Comparison of ENCODE assay signal across 1 fruit fly cellular context in the genomic region with DNA sequence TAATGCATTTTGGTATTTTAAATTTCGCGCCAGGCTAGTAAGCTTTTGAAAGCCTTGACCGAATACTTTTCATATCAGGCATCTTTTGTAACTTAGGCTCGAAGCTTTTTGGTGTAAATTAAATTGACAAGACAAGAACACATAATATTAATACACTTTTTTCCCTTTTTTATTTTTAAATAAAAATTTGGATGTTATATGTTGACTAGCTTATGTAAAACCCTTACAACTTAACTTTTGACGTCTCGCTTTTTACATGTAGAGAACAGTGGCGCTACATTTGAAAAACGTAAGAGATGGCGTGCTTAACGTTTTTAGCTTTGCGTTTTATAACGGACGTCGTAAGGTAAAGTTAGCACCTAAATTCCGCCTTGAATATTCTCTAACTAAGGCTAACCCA.
TF ChIP-seq lines count a peak whose summit lies in the region.

No protein-coding gene starts in this region.

TF ChIP-seq in whole organism, embryonic, 481 proteins besides CTCF, POLR2A, EP300 and RAD21 (continued from another document and continues in another):
- TF ChIP-seq CG33213 (GFP tag; optimal IDR thresholded peaks at IDR 0.05; lab: Kevin White, UChicago) = no peak
- TF ChIP-seq fd3F (GFP tag; optimal IDR thresholded peaks at IDR 0.05; lab: Kevin White, UChicago) = no peak
- peak; percentile 94 for TF ChIP-seq Myb (GFP tag; optimal IDR thresholded peaks at IDR 0.05; lab: Kevin White, UChicago)
- no peak for TF ChIP-seq CG10462 (GFP tag; optimal IDR thresholded peaks at IDR 0.05; lab: Kevin White, UChicago)
- no peak for TF ChIP-seq Sox100B (GFP tag; optimal IDR thresholded peaks at IDR 0.05; lab: Kevin White, UChicago)
- no peak for TF ChIP-seq CG11723 (GFP tag; optimal IDR thresholded peaks at IDR 0.05; lab: Kevin White, UChicago)
- TF ChIP-seq CG11560 (tag; IDR thresholded peaks at IDR 0.05; lab: Robert Waterston, UW) = peak; percentile 16; the same call in 1 of the 3 replicates
- no peak for TF ChIP-seq pum (GFP tag; optimal IDR thresholded peaks at IDR 0.05; lab: Kevin White, UChicago)
- TF ChIP-seq CG5180 (GFP tag; optimal IDR thresholded peaks at IDR 0.05; lab: Kevin White, UChicago) = no peak
- TF ChIP-seq scrt (GFP tag; optimal IDR thresholded peaks at IDR 0.05; lab: Kevin White, UChicago) = no peak
- no peak for TF ChIP-seq cg (GFP tag; optimal IDR thresholded peaks at IDR 0.05; lab: Kevin White, UChicago)
- TF ChIP-seq CG6854 (GFP tag; optimal IDR thresholded peaks at IDR 0.05; lab: Kevin White, UChicago) = no peak
- no peak for TF ChIP-seq fd96Cb (tag; optimal IDR thresholded peaks at IDR 0.05; lab: Kevin White, UChicago)
- no peak for TF ChIP-seq tin (GFP tag; optimal IDR thresholded peaks at IDR 0.05; lab: Kevin White, UChicago)
- no peak for TF ChIP-seq CG34376 (GFP tag; optimal IDR thresholded peaks at IDR 0.05; lab: Kevin White, UChicago)
- no peak for TF ChIP-seq hb (GFP tag; IDR thresholded peaks at IDR 0.05; lab: Robert Waterston, UW; ENCODE audit: partially characterized antibody)
- peak; percentile 36 for TF ChIP-seq Xbp1 (GFP tag; optimal IDR thresholded peaks at IDR 0.05; lab: Kevin White, UChicago)
- TF ChIP-seq sisA (GFP tag; IDR thresholded peaks at IDR 0.05; lab: Robert Waterston, UW) = no peak
- no peak for TF ChIP-seq lbe (GFP tag; optimal IDR thresholded peaks at IDR 0.05; lab: Kevin White, UChicago)
- no peak for TF ChIP-seq Hr78 (GFP tag; optimal IDR thresholded peaks at IDR 0.05; lab: Kevin White, UChicago)
- TF ChIP-seq CG15696 (tag; optimal IDR thresholded peaks at IDR 0.05; lab: Kevin White, UChicago) = no peak
- no peak for TF ChIP-seq esg (GFP tag; conservative IDR thresholded peaks at IDR 0.05; lab: Robert Waterston, UW)
- TF ChIP-seq gsb-n (tag; optimal IDR thresholded peaks at IDR 0.05; lab: Kevin White, UChicago) = no peak
- no peak for TF ChIP-seq gcm2 (GFP tag; optimal IDR thresholded peaks at IDR 0.05; lab: Kevin White, UChicago)
- no peak for TF ChIP-seq CG10543 (GFP tag; optimal IDR thresholded peaks at IDR 0.05; lab: Kevin White, UChicago)
- no peak for TF ChIP-seq CG10209 (GFP tag; optimal IDR thresholded peaks at IDR 0.05; lab: Kevin White, UChicago)
- TF ChIP-seq cwo (GFP tag; optimal IDR thresholded peaks at IDR 0.05; lab: Kevin White, UChicago) = no peak
- TF ChIP-seq NfI (GFP tag; optimal IDR thresholded peaks at IDR 0.05; lab: Kevin White, UChicago) = peak; percentile 21
- no peak for TF ChIP-seq az2 (GFP tag; optimal IDR thresholded peaks at IDR 0.05; lab: Kevin White, UChicago)
- no peak for TF ChIP-seq Drgx (GFP tag; IDR thresholded peaks at IDR 0.05; lab: Robert Waterston, UW)
- no peak for TF ChIP-seq Dad (GFP tag; optimal IDR thresholded peaks at IDR 0.05; lab: Kevin White, UChicago)
- TF ChIP-seq mam (GFP tag; optimal IDR thresholded peaks at IDR 0.05; lab: Kevin White, UChicago) = no peak
- TF ChIP-seq hkb (optimal IDR thresholded peaks at IDR 0.05; lab: Kevin White, UChicago) = no peak
- TF ChIP-seq hkb (GFP tag; IDR thresholded peaks at IDR 0.05; lab: Robert Waterston, UW) = no peak
- peak; percentile 10 for TF ChIP-seq pzg (GFP tag; optimal IDR thresholded peaks at IDR 0.05; lab: Kevin White, UChicago)
- TF ChIP-seq Dek (tag; optimal IDR thresholded peaks at IDR 0.05; lab: Kevin White, UChicago) = no peak
- no peak for TF ChIP-seq Elba2 (GFP tag; optimal IDR thresholded peaks at IDR 0.05; lab: Kevin White, UChicago)
- no peak for TF ChIP-seq CG7963 (GFP tag; IDR thresholded peaks at IDR 0.05; lab: Robert Waterston, UW; ENCODE audit: partially characterized antibody)
- TF ChIP-seq CG5953 (GFP tag; IDR thresholded peaks at IDR 0.05; lab: Robert Waterston, UW) = no peak
- TF ChIP-seq wdn (GFP tag; IDR thresholded peaks at IDR 0.05; lab: Robert Waterston, UW) = no peak
- peak; percentile 54 for TF ChIP-seq nmo (GFP tag; optimal IDR thresholded peaks at IDR 0.05; lab: Kevin White, UChicago)
- TF ChIP-seq CG1529 (GFP tag; optimal IDR thresholded peaks at IDR 0.05; lab: Kevin White, UChicago) = no peak
- no peak for TF ChIP-seq CG12659 (GFP tag; optimal IDR thresholded peaks at IDR 0.05; lab: Kevin White, UChicago)
- TF ChIP-seq CG18262 (tag; optimal IDR thresholded peaks at IDR 0.05; lab: Kevin White, UChicago) = no peak
- TF ChIP-seq CG14441 (GFP tag; IDR thresholded peaks at IDR 0.05; lab: Robert Waterston, UW) = no peak
- TF ChIP-seq HLH4C (GFP tag; IDR thresholded peaks at IDR 0.05; lab: Robert Waterston, UW; ENCODE audit: partially characterized antibody) = no peak
- TF ChIP-seq nerfin-2 (GFP tag; IDR thresholded peaks at IDR 0.05; lab: Robert Waterston, UW; ENCODE audit: partially characterized antibody) = no peak
- no peak for TF ChIP-seq bowl (GFP tag; IDR thresholded peaks at IDR 0.05; lab: Robert Waterston, UW)
- no peak for TF ChIP-seq zfh1 (GFP tag; IDR thresholded peaks at IDR 0.05; lab: Robert Waterston, UW)
- no peak for TF ChIP-seq CG12744 (GFP tag; optimal IDR thresholded peaks at IDR 0.05; lab: Kevin White, UChicago)
- no peak for TF ChIP-seq bbx (GFP tag; IDR thresholded peaks at IDR 0.05; lab: Robert Waterston, UW; ENCODE audit: partially characterized antibody)
- TF ChIP-seq NK7.1 (GFP tag; optimal IDR thresholded peaks at IDR 0.05; lab: Kevin White, UChicago) = no peak
- no peak for TF ChIP-seq CG12219 (GFP tag; optimal IDR thresholded peaks at IDR 0.05; lab: Kevin White, UChicago)
- TF ChIP-seq sc (optimal IDR thresholded peaks at IDR 0.05; lab: Kevin White, UChicago) = no peak
- TF ChIP-seq sc (GFP tag; optimal IDR thresholded peaks at IDR 0.05; lab: Kevin White, UChicago) = no peak
- no peak for TF ChIP-seq CG3726 (GFP tag; IDR thresholded peaks at IDR 0.05; lab: Robert Waterston, UW)
- no peak for TF ChIP-seq oc (tag; optimal IDR thresholded peaks at IDR 0.05; lab: Kevin White, UChicago)
- peak; percentile 29; the same call in 1 of the 2 replicates for TF ChIP-seq sob (GFP tag; IDR thresholded peaks at IDR 0.05; lab: Robert Waterston, UW)
- TF ChIP-seq btn (GFP tag; optimal IDR thresholded peaks at IDR 0.05; lab: Kevin White, UChicago) = no peak
- TF ChIP-seq ac (GFP tag; optimal IDR thresholded peaks at IDR 0.05; lab: Kevin White, UChicago) = no peak
- TF ChIP-seq CG11695 (GFP tag; IDR thresholded peaks at IDR 0.05; lab: Robert Waterston, UW) = no peak
- TF ChIP-seq CG1602 (GFP tag; optimal IDR thresholded peaks at IDR 0.05; lab: Kevin White, UChicago) = no peak
- TF ChIP-seq CG3065 (GFP tag; optimal IDR thresholded peaks at IDR 0.05; lab: Kevin White, UChicago) = no peak
- no peak for TF ChIP-seq CG4424 (GFP tag; optimal IDR thresholded peaks at IDR 0.05; lab: Kevin White, UChicago)
- TF ChIP-seq CG11456 (GFP tag; IDR thresholded peaks at IDR 0.05; lab: Robert Waterston, UW) = peak; percentile 65; the same call in 1 of the 3 replicates
- peak; percentile 30 for TF ChIP-seq CG7839 (tag; optimal IDR thresholded peaks at IDR 0.05; lab: Kevin White, UChicago)
- TF ChIP-seq CG8281 (tag; optimal IDR thresholded peaks at IDR 0.05; lab: Kevin White, UChicago) = no peak
- no peak for TF ChIP-seq CG8765 (GFP tag; IDR thresholded peaks at IDR 0.05; lab: Robert Waterston, UW)
- peak; percentile 97 for TF ChIP-seq CG18011 (GFP tag; optimal IDR thresholded peaks at IDR 0.05; lab: Kevin White, UChicago)
- no peak for TF ChIP-seq CG2202 (tag; optimal IDR thresholded peaks at IDR 0.05; lab: Kevin White, UChicago)
- no peak for TF ChIP-seq chn (GFP tag; optimal IDR thresholded peaks at IDR 0.05; lab: Kevin White, UChicago)
- no peak for TF ChIP-seq CG7928 (GFP tag; optimal IDR thresholded peaks at IDR 0.05; lab: Kevin White, UChicago)
- TF ChIP-seq CG13624 (GFP tag; optimal IDR thresholded peaks at IDR 0.05; lab: Kevin White, UChicago) = peak; percentile 15
- no peak for TF ChIP-seq abd-A (tag; optimal IDR thresholded peaks at IDR 0.05; lab: Kevin White, UChicago)
- TF ChIP-seq ATbp (GFP tag; optimal IDR thresholded peaks at IDR 0.05; lab: Kevin White, UChicago) = no peak
- 0 out of 3 replicates have a peak, but pooled peaks have one; percentile 13 for TF ChIP-seq vnd (GFP tag; IDR thresholded peaks at IDR 0.05; lab: Robert Waterston, UW; ENCODE audit: partially characterized antibody)
- no peak for TF ChIP-seq Oaz (GFP tag; IDR thresholded peaks at IDR 0.05; lab: Robert Waterston, UW)
- TF ChIP-seq otp (GFP tag; IDR thresholded peaks at IDR 0.05; lab: Robert Waterston, UW) = no peak
- no peak for TF ChIP-seq CG30020 (tag; optimal IDR thresholded peaks at IDR 0.05; lab: Kevin White, UChicago)
- TF ChIP-seq sim (GFP tag; IDR thresholded peaks at IDR 0.05; lab: Robert Waterston, UW) = no peak
- TF ChIP-seq gem (tag; optimal IDR thresholded peaks at IDR 0.05; lab: Kevin White, UChicago) = peak; percentile 27
- TF ChIP-seq unpg (GFP tag; optimal IDR thresholded peaks at IDR 0.05; lab: Kevin White, UChicago) = no peak
- no peak for TF ChIP-seq Pdp1 (GFP tag; optimal IDR thresholded peaks at IDR 0.05; lab: Kevin White, UChicago)
- no peak for TF ChIP-seq CG17612 (GFP tag; IDR thresholded peaks at IDR 0.05; lab: Robert Waterston, UW)
- TF ChIP-seq CG10366 (GFP tag; IDR thresholded peaks at IDR 0.05; lab: Robert Waterston, UW) = no peak
- TF ChIP-seq disco-r (GFP tag; optimal IDR thresholded peaks at IDR 0.05; lab: Kevin White, UChicago) = no peak
- TF ChIP-seq E2f2 (GFP tag; IDR thresholded peaks at IDR 0.05; lab: Robert Waterston, UW) = peak; percentile 91
- no peak for TF ChIP-seq Dip3 (GFP tag; optimal IDR thresholded peaks at IDR 0.05; lab: Kevin White, UChicago)
- no peak for TF ChIP-seq cad (GFP tag; optimal IDR thresholded peaks at IDR 0.05; lab: Kevin White, UChicago)
- no peak for TF ChIP-seq kay (GFP tag; optimal IDR thresholded peaks at IDR 0.05; lab: Kevin White, UChicago)
- TF ChIP-seq ci (GFP tag; IDR thresholded peaks at IDR 0.05; lab: Robert Waterston, UW) = no peak
- no peak for TF ChIP-seq CG14860 (GFP tag; IDR thresholded peaks at IDR 0.05; lab: Robert Waterston, UW; ENCODE audit: partially characterized antibody)
- no peak for TF ChIP-seq ase (GFP tag; IDR thresholded peaks at IDR 0.05; lab: Robert Waterston, UW)
- no peak for TF ChIP-seq CG2712 (tag; optimal IDR thresholded peaks at IDR 0.05; lab: Kevin White, UChicago)
- TF ChIP-seq Blimp-1 (GFP tag; optimal IDR thresholded peaks at IDR 0.05; lab: Kevin White, UChicago) = no peak
- no peak for TF ChIP-seq Ptx1 (GFP tag; IDR thresholded peaks at IDR 0.05; lab: Robert Waterston, UW)
- no peak for TF ChIP-seq trh (GFP tag; optimal IDR thresholded peaks at IDR 0.05; lab: Kevin White, UChicago)
- peak; percentile 31; the same call in 1 of the 2 replicates for TF ChIP-seq CG32532 (GFP tag; IDR thresholded peaks at IDR 0.05; lab: Robert Waterston, UW)
- TF ChIP-seq Mes4 (GFP tag; optimal IDR thresholded peaks at IDR 0.05; lab: Kevin White, UChicago) = no peak
- TF ChIP-seq Meics (GFP tag; optimal IDR thresholded peaks at IDR 0.05; lab: Kevin White, UChicago) = no peak
- TF ChIP-seq psq (GFP tag; optimal IDR thresholded peaks at IDR 0.05; lab: Kevin White, UChicago) = no peak
- no peak for TF ChIP-seq CG6765 (GFP tag; optimal IDR thresholded peaks at IDR 0.05; lab: Kevin White, UChicago)
- TF ChIP-seq gro (GFP tag; optimal IDR thresholded peaks at IDR 0.05; lab: Kevin White, UChicago) = peak; percentile 27
- no peak for TF ChIP-seq CG8478 (optimal IDR thresholded peaks at IDR 0.05; lab: Kevin White, UChicago)
- no peak for TF ChIP-seq CG12071 (GFP tag; optimal IDR thresholded peaks at IDR 0.05; lab: Kevin White, UChicago)
- TF ChIP-seq CG10959 (GFP tag; IDR thresholded peaks at IDR 0.05; lab: Robert Waterston, UW) = no peak
- TF ChIP-seq CG14050 (GFP tag; IDR thresholded peaks at IDR 0.05; lab: Robert Waterston, UW) = no peak
- TF ChIP-seq lov (optimal IDR thresholded peaks at IDR 0.05; lab: Kevin White, UChicago) = no peak
- no peak for TF ChIP-seq lov (GFP tag; IDR thresholded peaks at IDR 0.05; lab: Robert Waterston, UW)
- no peak for TF ChIP-seq HLHmδ (GFP tag; optimal IDR thresholded peaks at IDR 0.05; lab: Kevin White, UChicago)
- TF ChIP-seq CG16863 (GFP tag; optimal IDR thresholded peaks at IDR 0.05; lab: Kevin White, UChicago) = no peak
- no peak for TF ChIP-seq wek (GFP tag; optimal IDR thresholded peaks at IDR 0.05; lab: Kevin White, UChicago)
- no peak for TF ChIP-seq B-H1 (GFP tag; IDR thresholded peaks at IDR 0.05; lab: Robert Waterston, UW)
- TF ChIP-seq CG9932 (GFP tag; IDR thresholded peaks at IDR 0.05; lab: Robert Waterston, UW) = no peak
- no peak for TF ChIP-seq D19B (GFP tag; optimal IDR thresholded peaks at IDR 0.05; lab: Kevin White, UChicago)
- TF ChIP-seq Stat92E (GFP tag; optimal IDR thresholded peaks at IDR 0.05; lab: Kevin White, UChicago) = no peak
- no peak for TF ChIP-seq toy (GFP tag; IDR thresholded peaks at IDR 0.05; lab: Robert Waterston, UW)
- no peak for TF ChIP-seq nom (GFP tag; optimal IDR thresholded peaks at IDR 0.05; lab: Kevin White, UChicago)
- TF ChIP-seq Nf-YB (GFP tag; optimal IDR thresholded peaks at IDR 0.05; lab: Kevin White, UChicago) = no peak
- TF ChIP-seq CG13894 (tag; optimal IDR thresholded peaks at IDR 0.05; lab: Kevin White, UChicago) = peak; percentile 42
- peak; percentile 89 for TF ChIP-seq CG11504 (tag; optimal IDR thresholded peaks at IDR 0.05; lab: Kevin White, UChicago)
- TF ChIP-seq sd (tag; optimal IDR thresholded peaks at IDR 0.05; lab: Kevin White, UChicago) = peak; percentile 26
- no peak for TF ChIP-seq Max (GFP tag; optimal IDR thresholded peaks at IDR 0.05; lab: Kevin White, UChicago)
- no peak for TF ChIP-seq CG12769 (tag; optimal IDR thresholded peaks at IDR 0.05; lab: Kevin White, UChicago)
- no peak for TF ChIP-seq CG4328 (GFP tag; optimal IDR thresholded peaks at IDR 0.05; lab: Kevin White, UChicago)
- no peak for TF ChIP-seq HmgZ (tag; optimal IDR thresholded peaks at IDR 0.05; lab: Kevin White, UChicago)
- no peak for TF ChIP-seq eve (GFP tag; optimal IDR thresholded peaks at IDR 0.05; lab: Kevin White, UChicago)
- no peak for TF ChIP-seq dmrt99B (tag; optimal IDR thresholded peaks at IDR 0.05; lab: Kevin White, UChicago)
- TF ChIP-seq ERR (GFP tag; optimal IDR thresholded peaks at IDR 0.05; lab: Kevin White, UChicago) = no peak
- TF ChIP-seq CG9817 (tag; optimal IDR thresholded peaks at IDR 0.05; lab: Kevin White, UChicago) = no peak
- no peak for TF ChIP-seq zfh2 (GFP tag; optimal IDR thresholded peaks at IDR 0.05; lab: Kevin White, UChicago)
- no peak for TF ChIP-seq corto (GFP tag; optimal IDR thresholded peaks at IDR 0.05; lab: Kevin White, UChicago)
- TF ChIP-seq jing (GFP tag; optimal IDR thresholded peaks at IDR 0.05; lab: Kevin White, UChicago) = no peak
- TF ChIP-seq knrl (GFP tag; IDR thresholded peaks at IDR 0.05; lab: Robert Waterston, UW; ENCODE audit: partially characterized antibody) = peak; percentile 45; the same call in 1 of the 3 replicates
